Worm (Caenorhabditis elegans) whole organism, young adult: Measurements from ENCODE around the gene F44D12.6.
A peak's percentile ranks its signal among the peaks of the same experiment; 100 is the strongest.

Experiments used
- C06A6.2 ChIP-seq: fragments of 200-800 bp; sonication (Bioruptor generic); conservative IDR thresholded peaks from 2 replicates; pipeline ENCODE4 v1.3.6; 2022; ENCODE audit warnings: missing genetic modification characterization, missing compliant biosample characterization
- Y53G8AR.9 ChIP-seq: fragments of 200-800 bp; sonication (Bioruptor generic); conservative IDR thresholded peaks from 2 replicates; pipeline ENCODE4 v1.3.6; 2022; ENCODE audit warnings: missing genetic modification reagents, missing genetic modification characterization, missing compliant biosample characterization
- Y56A3A.18 ChIP-seq: fragments of 200-800 bp; sonication (Bioruptor generic); IDR thresholded peaks from 2 replicates; pipeline ENCODE4 v1.3.6; 2022; ENCODE audit warnings: missing genetic modification reagents, missing genetic modification characterization, missing compliant biosample characterization
- Y67H2A.10 ChIP-seq: fragments of 200-800 bp; sonication (Bioruptor generic); conservative IDR thresholded peaks from 2 replicates; pipeline ENCODE4 v1.3.6; 2022; ENCODE audit warnings: missing genetic modification reagents, missing genetic modification characterization, missing compliant biosample characterization
- bed-2 ChIP-seq: fragments of 200-800 bp; sonication (Bioruptor generic); IDR thresholded peaks from 2 replicates; pipeline ENCODE4 v1.3.6; 2022; ENCODE audit warnings: missing genetic modification reagents, missing genetic modification characterization, missing compliant biosample characterization
- hlh-12 ChIP-seq: sonication (generic microtip); optimal IDR thresholded peaks from 2 replicates; lab custom pipeline; 2016; ENCODE audit warnings: missing genetic modification characterization, missing compliant biosample characterization
- mxl-1 ChIP-seq: sonication (generic microtip); optimal IDR thresholded peaks from 2 replicates; lab custom pipeline; 2016; ENCODE audit warnings: missing genetic modification characterization, missing compliant biosample characterization
- nhr-120 ChIP-seq: fragments of 200-800 bp; sonication (Bioruptor generic); IDR thresholded peaks from 2 replicates; pipeline ENCODE4 v1.3.6; 2022; ENCODE audit warnings: missing genetic modification characterization, missing compliant biosample characterization
- pha-4 ChIP-seq: fragments of 150-350 bp; sonication (generic microtip); optimal IDR thresholded peaks from 2 replicates; lab custom pipeline; 2014; ENCODE audit warnings: missing biosample characterization, missing genetic modification reagents, missing genetic modification characterization
- rpc-1 ChIP-seq, 2 experiments: fragments of 150-350 bp in 1 of 2; sonication (generic microtip) in 1 of 2; optimal IDR thresholded peaks; 2 replicates each; lab custom pipeline; 2014 to 2018; ENCODE audit warnings: missing biosample characterization in 1 of 2, missing genetic modification characterization in 1 of 2, missing genetic modification reagents in 1 of 2, missing genotype in 1 of 2
- snpc-4 ChIP-seq, 5 experiments: fragments of 150-350 bp in 1 of 5; sonication (generic microtip) in 4 of 5; optimal IDR thresholded peaks; 2 replicates each; lab custom pipeline; 2014 to 2018; ENCODE audit warnings: missing genetic modification characterization in 5 of 5, missing biosample characterization in 3 of 5, antibody characterized with exemption in 2 of 5, mild to moderate bottlenecking in 2 of 5, missing compliant biosample characterization in 2 of 5, missing genotype in 2 of 5, moderate library complexity in 2 of 5, missing genetic modification reagents in 1 of 5
- unc-130 ChIP-seq: sonication (generic microtip); optimal IDR thresholded peaks from 2 replicates; lab custom pipeline; 2016; ENCODE audit warnings: missing genetic modification reagents, missing genetic modification characterization, missing compliant biosample characterization
- unc-62 ChIP-seq: fragments of 150-350 bp; optimal IDR thresholded peaks from 2 replicates; lab custom pipeline; 2014; ENCODE audit warnings: missing biosample characterization, missing genetic modification reagents, missing genetic modification characterization

- TF ChIP-seq nhr-120 (GFP tag; lab: Robert Waterston, UW) (no peak), unc-130 (GFP tag; lab: Kevin White, UChicago) (peak; percentile 55), Y56A3A.18 (GFP tag; lab: Robert Waterston, UW) (no peak; the same call in 1 of the 2 replicates), bed-2 (no peak), Y67H2A.10 (GFP tag; lab: Robert Waterston, UW) (no peak), pha-4 (tag; lab: Kevin White, UChicago) (no peak), hlh-12 (tag; lab: Kevin White, UChicago) (no peak), mxl-1 (tag; lab: Kevin White, UChicago) (no peak), C06A6.2 (GFP tag; lab: Robert Waterston, UW) (no peak; the same call in 1 of the 2 replicates), unc-62 (GFP tag; lab: Kevin White, UChicago) (no peak), rpc-1 (optimal IDR thresholded peaks at IDR 0.05; lab: Kevin White, UChicago) (no peak), rpc-1 (tag; optimal IDR thresholded peaks at IDR 0.05; lab: Kevin White, UChicago) (no peak), Y53G8AR.9 (GFP tag; lab: Robert Waterston, UW) (peak; percentile 89), snpc-4 (GFP tag; optimal IDR thresholded peaks at IDR 0.05; lab: Kevin White, UChicago) (no peak), snpc-4 (tag; optimal IDR thresholded peaks at IDR 0.05; lab: Kevin White, UChicago) (peak; percentile 6 to 50 (median 40))
Observed at ce11 chrIV:9994895-9995394, 38.2 kb upstream of the F44D12.6 start, which contains the start of gene uba-1.
